Fruit fly (Drosophila melanogaster): ENCODE measurements around the gene Cpr67B.

DNA sequence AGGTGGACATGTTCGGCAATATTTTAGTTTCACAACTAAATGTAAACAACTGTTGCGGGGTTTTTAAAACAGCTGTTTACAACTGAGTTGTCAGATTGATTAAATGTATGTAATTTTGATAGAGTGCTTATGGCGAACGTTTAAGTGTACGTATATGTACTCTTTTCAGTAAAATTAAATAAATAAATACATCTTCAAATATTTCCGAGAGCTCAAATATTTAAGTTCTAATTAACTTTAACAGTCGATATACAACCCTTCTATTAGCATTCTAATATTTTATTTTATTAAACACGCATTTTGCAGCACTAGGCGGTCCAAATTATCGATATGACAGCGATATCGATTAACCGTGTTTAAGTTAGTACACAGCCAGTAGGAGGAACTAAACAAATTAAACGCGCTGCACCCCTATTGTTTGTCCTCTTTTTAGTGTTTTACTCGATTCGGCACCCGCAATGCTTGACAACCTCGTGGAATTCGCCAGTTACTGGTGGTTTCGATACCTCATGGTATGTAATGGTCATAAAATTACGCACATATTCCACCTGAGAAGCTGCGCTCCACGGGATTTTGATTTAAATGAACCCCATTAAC, 47.0 kb downstream of the Cpr67B start, which contains the start of the genes CG3448 and ghi:
- TF ChIP-seq CG15710 (tag; optimal IDR thresholded peaks at IDR 0.05), result peak; percentile 20
- TF ChIP-seq CG13204 (GFP tag; optimal IDR thresholded peaks at IDR 0.05), result no peak
- TF ChIP-seq D1 (tag; optimal IDR thresholded peaks at IDR 0.05), result no peak
- peak; percentile 45 for TF ChIP-seq CG8301 (tag; optimal IDR thresholded peaks at IDR 0.05)
- TF ChIP-seq fd96Ca (GFP tag; IDR thresholded peaks at IDR 0.05), result no peak
- TF ChIP-seq CG12605 (GFP tag; IDR thresholded peaks at IDR 0.05), result no peak
- peak; percentile 67 for TF ChIP-seq CG8159 (tag; optimal IDR thresholded peaks at IDR 0.05)
- TF ChIP-seq CG14655 (GFP tag; optimal IDR thresholded peaks at IDR 0.05), result no peak
- 0 out of 2 replicates have a peak, but pooled peaks have one; percentile 11 for TF ChIP-seq rn (GFP tag; IDR thresholded peaks at IDR 0.05)

Data from whole organism, pupa.